Worm (Caenorhabditis elegans) whole organism, late embryonic: Measurements from ENCODE around the gene hrde-1.

Source experiments
- Y22D7AL.16 ChIP-seq: sonication (generic microtip); optimal IDR thresholded peaks from 2 replicates; lab custom pipeline; 2016; ENCODE audit warnings: missing genetic modification characterization, missing compliant biosample characterization
- ama-1 ChIP-seq: fragments of 150-350 bp; optimal IDR thresholded peaks from 2 replicates; lab custom pipeline; 2014
- ceh-18 ChIP-seq: sonication (generic microtip); optimal IDR thresholded peaks from 2 replicates; lab custom pipeline; 2016; ENCODE audit warnings: missing genetic modification characterization, missing compliant biosample characterization
- ceh-2 ChIP-seq: sonication (generic microtip); optimal IDR thresholded peaks from 2 replicates; lab custom pipeline; 2016; ENCODE audit warnings: missing genotype, missing genetic modification characterization, missing compliant biosample characterization
- dmd-4 ChIP-seq: sonication (generic microtip); optimal IDR thresholded peaks from 2 replicates; lab custom pipeline; 2016; ENCODE audit warnings: borderline replicate concordance, missing genetic modification characterization, missing compliant biosample characterization
- hlh-30 ChIP-seq: sonication (generic microtip); optimal IDR thresholded peaks from 2 replicates; lab custom pipeline; 2017; ENCODE audit warnings: antibody characterized with exemption, missing genetic modification characterization, missing compliant biosample characterization; ENCODE audit not compliant: insufficient read depth
- lin-11 ChIP-seq: fragments of 200-800 bp; sonication (Bioruptor generic); optimal IDR thresholded peaks from 2 replicates; lab custom pipeline; 2018; ENCODE audit warnings: mild to moderate bottlenecking, missing genetic modification characterization, missing compliant biosample characterization
- madf-2 ChIP-seq: sonication (generic microtip); optimal IDR thresholded peaks from 2 replicates; lab custom pipeline; 2017; ENCODE audit warnings: missing genetic modification characterization, missing compliant biosample characterization
- nfya-1 ChIP-seq: sonication (generic microtip); optimal IDR thresholded peaks from 2 replicates; lab custom pipeline; 2017; ENCODE audit warnings: missing genetic modification characterization, mild to moderate bottlenecking, missing compliant biosample characterization, antibody characterized with exemption, moderate library complexity
- pax-1 ChIP-seq: fragments of 150-350 bp; optimal IDR thresholded peaks from 2 replicates; lab custom pipeline; 2014; ENCODE audit warnings: missing biosample characterization, missing genetic modification characterization
- pha-4 ChIP-seq: fragments of 150-350 bp; optimal IDR thresholded peaks from 2 replicates; lab custom pipeline; 2018; ENCODE audit warnings: missing biosample characterization, missing genetic modification reagents, missing genetic modification characterization
- pqm-1 ChIP-seq: sonication (generic microtip); optimal IDR thresholded peaks from 2 replicates; lab custom pipeline; 2016; ENCODE audit warnings: missing genetic modification characterization, missing compliant biosample characterization
- unc-55 ChIP-seq: sonication (generic microtip); optimal IDR thresholded peaks from 2 replicates; lab custom pipeline; 2017; ENCODE audit warnings: missing biosample characterization, missing genetic modification reagents, missing genetic modification characterization

ce11 chrIII:4220864-4221263, 44.9 kb upstream of the hrde-1 start:
- TF ChIP-seq ama-1 (no peak), hlh-30 (tag; lab: Kevin White, UChicago) (no peak), ceh-2 (tag; lab: Kevin White, UChicago) (no peak), ceh-18 (tag; lab: Kevin White, UChicago) (no peak), lin-11 (tag; lab: Kevin White, UChicago) (no peak), dmd-4 (tag; lab: Kevin White, UChicago) (no peak), nfya-1 (tag; lab: Kevin White, UChicago) (no peak), pha-4 (tag; lab: Kevin White, UChicago) (no peak), pqm-1 (tag; lab: Kevin White, UChicago) (no peak), madf-2 (tag; lab: Kevin White, UChicago) (no peak), unc-55 (no peak), Y22D7AL.16 (tag; lab: Kevin White, UChicago) (no peak), pax-1 (tag; lab: Kevin White, UChicago) (no peak)
